Worm (Caenorhabditis elegans) whole organism, early embryonic: ENCODE results near the gene Y43E12A.2.

ENCODE experiments used
- B0310.2 ChIP-seq: sonication (generic microtip); optimal IDR thresholded peaks from 2 replicates; lab custom pipeline; 2016; ENCODE audit warnings: mild to moderate bottlenecking, missing genetic modification characterization, missing compliant biosample characterization
- ama-1 ChIP-seq: fragments of 150-350 bp; optimal IDR thresholded peaks from 2 replicates; lab custom pipeline; 2014
- ceh-36 ChIP-seq: sonication (generic microtip); optimal IDR thresholded peaks from 2 replicates; lab custom pipeline; 2016; ENCODE audit warnings: missing genetic modification characterization, inconsistent platforms, missing compliant biosample characterization
- ets-7 ChIP-seq: sonication (generic microtip); optimal IDR thresholded peaks from 2 replicates; lab custom pipeline; 2016; ENCODE audit warnings: missing genotype, missing genetic modification characterization, missing compliant biosample characterization
- flt-1 ChIP-seq: fragments of 200-800 bp; sonication (Bioruptor generic); IDR thresholded peaks from 2 replicates; pipeline ENCODE4 v1.3.6; 2022; ENCODE audit warnings: missing genetic modification characterization, missing compliant biosample characterization
- hmbx-1 ChIP-seq: sonication (generic microtip); optimal IDR thresholded peaks from 2 replicates; lab custom pipeline; 2016; ENCODE audit warnings: mild to moderate bottlenecking, missing genetic modification characterization, missing compliant biosample characterization
- hmg-4 ChIP-seq: fragments of 200-800 bp; sonication (Bioruptor generic); optimal IDR thresholded peaks from 2 replicates; lab custom pipeline; 2018; ENCODE audit warnings: mild to moderate bottlenecking, missing genetic modification characterization, missing compliant biosample characterization
- sea-1 ChIP-seq: fragments of 200-800 bp; sonication (Bioruptor generic); conservative IDR thresholded peaks from 2 replicates; pipeline ENCODE4 v1.3.6; 2022; ENCODE audit warnings: missing genetic modification characterization, missing compliant biosample characterization
- tbx-11 ChIP-seq: fragments of 200-800 bp; sonication (Bioruptor generic); IDR thresholded peaks from 2 replicates; pipeline ENCODE4 v1.3.6; 2022; ENCODE audit warnings: missing genetic modification characterization, missing compliant biosample characterization
- tbx-37 ChIP-seq: fragments of 200-800 bp; sonication (Bioruptor generic); conservative IDR thresholded peaks from 2 replicates; pipeline ENCODE4 v1.3.6; 2022; ENCODE audit warnings: missing genetic modification reagents, missing genetic modification characterization, missing compliant biosample characterization
- tra-4 ChIP-seq: sonication (generic microtip); optimal IDR thresholded peaks from 2 replicates; lab custom pipeline; 2017; ENCODE audit warnings: missing genetic modification characterization, missing compliant biosample characterization

DNA sequence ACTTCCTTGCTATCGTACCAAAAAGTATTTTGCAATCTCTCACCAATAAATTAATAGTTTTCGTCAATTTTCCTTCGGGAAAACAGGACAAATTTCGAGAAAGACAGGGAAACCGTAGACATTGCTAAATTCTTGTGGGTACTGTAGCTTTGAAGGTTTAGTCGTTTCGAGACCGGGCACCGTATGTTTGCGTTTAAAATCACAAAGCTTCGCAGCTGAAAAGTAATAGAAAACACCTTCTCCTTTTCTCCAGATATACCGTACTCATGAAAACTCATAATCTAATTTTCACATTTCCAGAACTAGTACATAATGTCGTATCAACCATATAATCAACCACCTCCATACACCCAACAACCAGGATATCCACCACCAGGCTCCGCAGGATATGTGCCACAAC is 27.1 kb downstream of the Y43E12A.2 start, which contains the start of gene F13H10.6:
- TF ChIP-seq flt-1 (GFP tag; lab: Robert Waterston, UW) = no peak
- no peak for TF ChIP-seq tra-4
- TF ChIP-seq hmg-4 (GFP tag; lab: Kevin White, UChicago) = no peak
- no peak for TF ChIP-seq ama-1
- TF ChIP-seq tbx-37 = no peak
- no peak for TF ChIP-seq ets-7 (tag; lab: Kevin White, UChicago)
- no peak for TF ChIP-seq tbx-11 (GFP tag; lab: Robert Waterston, UW)
- no peak for TF ChIP-seq ceh-36 (tag; lab: Kevin White, UChicago)
- TF ChIP-seq hmbx-1 (tag; lab: Kevin White, UChicago) = no peak
- no peak for TF ChIP-seq B0310.2 (tag; lab: Kevin White, UChicago)
- no peak for TF ChIP-seq sea-1 (GFP tag; lab: Robert Waterston, UW)
